Worm (Caenorhabditis elegans) whole organism, L3 larva: ENCODE data around the gene R02D5.8.

Experiments used
- ZK546.5 ChIP-seq: sonication (generic microtip); optimal IDR thresholded peaks from 2 replicates; lab custom pipeline; 2017; ENCODE audit warnings: missing biosample characterization, missing genetic modification characterization
- aly-2 ChIP-seq: fragments of 150-350 bp; optimal IDR thresholded peaks from 2 replicates; lab custom pipeline; 2014; ENCODE audit warnings: missing biosample characterization, missing genetic modification characterization
- ama-1 ChIP-seq: fragments of 150-350 bp; optimal IDR thresholded peaks from 2 replicates; lab custom pipeline; 2018
- ceh-16 ChIP-seq: sonication (generic microtip); optimal IDR thresholded peaks from 2 replicates; lab custom pipeline; 2017; ENCODE audit warnings: missing biosample characterization, missing genetic modification characterization
- ceh-82 ChIP-seq: fragments of 150-350 bp; optimal IDR thresholded peaks from 2 replicates; lab custom pipeline; 2014; ENCODE audit warnings: missing biosample characterization, missing genetic modification characterization
- ceh-9 ChIP-seq: sonication (generic microtip); optimal IDR thresholded peaks from 2 replicates; lab custom pipeline; 2018; ENCODE audit warnings: missing biosample characterization, missing genetic modification characterization
- daf-12 ChIP-seq: fragments of 150-350 bp; optimal IDR thresholded peaks from 2 replicates; lab custom pipeline; 2014; ENCODE audit warnings: missing biosample characterization, missing genetic modification reagents, missing genetic modification characterization
- elt-1 ChIP-seq: fragments of 150-350 bp; optimal IDR thresholded peaks from 2 replicates; lab custom pipeline; 2014; ENCODE audit warnings: missing biosample characterization, missing genetic modification characterization
- elt-3 ChIP-seq, 3 experiments: fragments of 150-350 bp in 1 of 3; sonication (generic microtip) in 2 of 3; optimal IDR thresholded peaks; 2 replicates in 2 of 3; 4 replicates in 1 of 3; lab custom pipeline; 2014 to 2017; ENCODE audit warnings: missing biosample characterization in 3 of 3, missing genetic modification characterization in 3 of 3
- eor-1 ChIP-seq, 2 experiments: fragments of 150-350 bp; optimal IDR thresholded peaks; 2 replicates each; lab custom pipeline; 2014 to 2018; ENCODE audit warnings: missing biosample characterization in 2 of 2, missing genetic modification characterization in 2 of 2
- fkh-10 ChIP-seq: sonication (generic microtip); optimal IDR thresholded peaks from 2 replicates; lab custom pipeline; 2017; ENCODE audit warnings: missing biosample characterization, missing genetic modification reagents, missing genetic modification characterization
- fkh-2 ChIP-seq: fragments of 150-350 bp; optimal IDR thresholded peaks from 2 replicates; lab custom pipeline; 2014; ENCODE audit warnings: missing biosample characterization, missing genetic modification reagents, missing genetic modification characterization
- fos-1 ChIP-seq: fragments of 150-350 bp; optimal IDR thresholded peaks from 2 replicates; lab custom pipeline; 2014; ENCODE audit warnings: missing biosample characterization, missing genetic modification characterization
- hmg-11 ChIP-seq: sonication (generic microtip); optimal IDR thresholded peaks from 2 replicates; lab custom pipeline; 2016; ENCODE audit warnings: missing genetic modification characterization, missing compliant biosample characterization
- lin-15B ChIP-seq: fragments of 150-350 bp; optimal IDR thresholded peaks from 2 replicates; lab custom pipeline; 2014; ENCODE audit warnings: missing biosample characterization, missing genetic modification characterization
- lin-39 ChIP-seq: fragments of 150-350 bp; optimal IDR thresholded peaks from 2 replicates; lab custom pipeline; 2018; ENCODE audit warnings: missing biosample characterization, missing genetic modification reagents, missing genetic modification characterization
- lsy-12 ChIP-seq: sonication (generic microtip); optimal IDR thresholded peaks from 2 replicates; lab custom pipeline; 2016; ENCODE audit warnings: mild to moderate bottlenecking, missing genetic modification characterization, missing compliant biosample characterization
- mdl-1 ChIP-seq: fragments of 150-350 bp; optimal IDR thresholded peaks from 2 replicates; lab custom pipeline; 2014; ENCODE audit warnings: missing biosample characterization, missing genetic modification characterization
- mml-1 ChIP-seq: fragments of 150-350 bp; sonication (generic microtip); optimal IDR thresholded peaks from 3 replicates; lab custom pipeline; 2014; ENCODE audit warnings: missing biosample characterization, missing genetic modification characterization
- nfya-1 ChIP-seq: sonication (generic microtip); optimal IDR thresholded peaks from 2 replicates; lab custom pipeline; 2017; ENCODE audit warnings: missing genetic modification characterization, mild to moderate bottlenecking, missing compliant biosample characterization, antibody characterized with exemption, moderate library complexity; ENCODE audit not compliant: insufficient read depth
- nhr-11 ChIP-seq: fragments of 150-350 bp; optimal IDR thresholded peaks from 2 replicates; lab custom pipeline; 2014; ENCODE audit warnings: missing biosample characterization, missing genetic modification characterization
- nhr-12 ChIP-seq: fragments of 150-350 bp; optimal IDR thresholded peaks from 2 replicates; lab custom pipeline; 2014; ENCODE audit warnings: missing biosample characterization, missing genetic modification characterization
- nhr-23 ChIP-seq: fragments of 150-350 bp; optimal IDR thresholded peaks from 2 replicates; lab custom pipeline; 2014; ENCODE audit warnings: missing biosample characterization, missing genetic modification reagents, missing genetic modification characterization
- nhr-25 ChIP-seq: sonication (generic microtip); optimal IDR thresholded peaks from 2 replicates; lab custom pipeline; 2017; ENCODE audit warnings: missing biosample characterization, missing genetic modification characterization
- nhr-28 ChIP-seq: fragments of 150-350 bp; optimal IDR thresholded peaks from 2 replicates; lab custom pipeline; 2014; ENCODE audit warnings: missing biosample characterization, missing genetic modification characterization
- nhr-43 ChIP-seq: sonication (generic microtip); optimal IDR thresholded peaks from 2 replicates; lab custom pipeline; 2016; ENCODE audit warnings: mild to moderate bottlenecking, missing genetic modification characterization, missing compliant biosample characterization; ENCODE audit not compliant: poor library complexity, severe bottlenecking
- nhr-67 ChIP-seq: fragments of 150-350 bp; optimal IDR thresholded peaks from 2 replicates; lab custom pipeline; 2014; ENCODE audit warnings: missing biosample characterization, missing genetic modification characterization
- nhr-76 ChIP-seq: fragments of 150-350 bp; sonication (generic microtip); optimal IDR thresholded peaks from 5 replicates; lab custom pipeline; 2014; ENCODE audit warnings: missing biosample characterization, missing genetic modification characterization
- nhr-77 ChIP-seq: fragments of 150-350 bp; optimal IDR thresholded peaks from 2 replicates; lab custom pipeline; 2014; ENCODE audit warnings: missing biosample characterization, missing genetic modification characterization
- pha-4 ChIP-seq: fragments of 150-350 bp; optimal IDR thresholded peaks from 2 replicates; lab custom pipeline; 2014; ENCODE audit warnings: missing biosample characterization, missing genetic modification reagents, missing genetic modification characterization
- sea-2 ChIP-seq: fragments of 150-350 bp; sonication (generic microtip); optimal IDR thresholded peaks from 4 replicates; lab custom pipeline; 2014; ENCODE audit warnings: missing biosample characterization, missing genetic modification reagents, missing genetic modification characterization
- skn-1 ChIP-seq: fragments of 150-350 bp; optimal IDR thresholded peaks from 2 replicates; lab custom pipeline; 2014; ENCODE audit warnings: missing biosample characterization, missing genetic modification characterization
- snpc-4 ChIP-seq: fragments of 150-350 bp; optimal IDR thresholded peaks from 2 replicates; lab custom pipeline; 2014; ENCODE audit warnings: missing biosample characterization, missing genetic modification characterization
- tbx-2 ChIP-seq: sonication (generic microtip); optimal IDR thresholded peaks from 2 replicates; lab custom pipeline; 2016; ENCODE audit warnings: mild to moderate bottlenecking, missing genetic modification characterization, missing compliant biosample characterization
- unc-39 ChIP-seq: sonication (generic microtip); optimal IDR thresholded peaks from 4 replicates; lab custom pipeline; 2017; ENCODE audit warnings: missing biosample characterization, missing genetic modification characterization
- unc-62 ChIP-seq: fragments of 150-350 bp; sonication (generic microtip); optimal IDR thresholded peaks from 4 replicates; lab custom pipeline; 2014; ENCODE audit warnings: missing biosample characterization, missing genetic modification reagents, missing genetic modification characterization
- zag-1 ChIP-seq: fragments of 150-350 bp; optimal IDR thresholded peaks from 2 replicates; lab custom pipeline; 2014; ENCODE audit warnings: missing biosample characterization, missing genetic modification characterization
- ztf-11 ChIP-seq: fragments of 150-350 bp; optimal IDR thresholded peaks from 2 replicates; lab custom pipeline; 2014; ENCODE audit warnings: missing biosample characterization, missing genetic modification characterization
- ztf-4 ChIP-seq: fragments of 150-350 bp; optimal IDR thresholded peaks from 2 replicates; lab custom pipeline; 2014; ENCODE audit warnings: missing biosample characterization, missing genetic modification characterization

R02D5.8 gene

DNA sequence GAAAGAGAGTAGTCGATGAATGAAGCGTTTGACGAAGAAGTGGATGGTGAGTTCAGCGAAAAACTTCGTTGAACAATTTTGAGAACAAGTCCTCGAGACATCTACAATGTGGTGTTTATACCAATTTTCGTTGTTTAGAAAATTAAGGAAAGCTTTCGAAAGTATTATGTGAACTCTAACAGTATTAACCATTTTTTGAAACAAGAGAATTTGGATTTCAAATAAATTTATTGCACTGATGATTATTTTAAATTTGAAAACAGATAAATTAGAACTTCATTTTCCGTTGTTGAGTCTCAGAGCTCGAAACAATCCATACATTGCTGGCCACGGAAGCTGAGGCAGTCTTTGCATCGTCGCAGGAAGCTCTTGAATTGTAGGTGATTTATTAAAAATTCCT is 3.3 kb upstream of the R02D5.8 start, which contains the start of gene C53A5.16:
C53A5.16 (minus strand) TSS at position 101 of the 400 bp plus-strand sequence.
- TF ChIP-seq fos-1 (tag; lab: Kevin White, UChicago) = no peak
- TF ChIP-seq nhr-43 (tag; lab: Kevin White, UChicago) = no peak
- TF ChIP-seq mml-1 (tag; lab: Kevin White, UChicago) = no peak
- no peak for TF ChIP-seq hmg-11 (tag; lab: Kevin White, UChicago)
- TF ChIP-seq ztf-11 (tag; lab: Kevin White, UChicago) = no peak
- no peak for TF ChIP-seq ztf-4
- TF ChIP-seq unc-39 (tag; lab: Kevin White, UChicago) = no peak
- TF ChIP-seq fkh-10 (GFP tag; lab: Kevin White, UChicago) = no peak
- TF ChIP-seq nhr-12 (tag; lab: Kevin White, UChicago) = no peak
- no peak for TF ChIP-seq nhr-76
- no peak for TF ChIP-seq nhr-28 (tag; lab: Kevin White, UChicago)
- no peak for TF ChIP-seq nhr-11 (tag; lab: Kevin White, UChicago)

DNA sequence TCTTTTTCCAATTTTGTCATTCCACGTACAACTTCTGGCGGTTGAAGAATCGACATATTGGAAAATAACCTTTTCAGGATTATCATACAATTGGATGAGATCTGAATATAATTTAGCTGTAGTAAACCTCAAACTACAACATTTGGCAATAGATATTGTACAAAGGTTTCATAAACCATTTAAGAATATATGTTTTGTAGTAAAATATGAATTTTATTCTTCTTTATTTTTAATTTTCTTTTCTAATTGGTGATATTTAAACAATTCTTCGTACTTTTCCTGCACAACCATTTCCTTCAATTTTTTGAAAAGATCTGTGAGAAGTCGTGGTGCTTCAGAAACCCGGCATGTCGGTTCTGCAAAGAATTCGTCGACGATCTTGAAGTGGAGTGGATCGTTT is 1.8 kb upstream of the R02D5.8 start, which contains the start of gene C53A5.17:
C53A5.17 (minus strand) TSS at position 101 of the 400 bp plus-strand sequence.
- TF ChIP-seq ama-1 (no peak), elt-1 (tag; lab: Kevin White, UChicago) (no peak), eor-1 (tag; optimal IDR thresholded peaks at IDR 0.05; lab: Kevin White, UChicago) (no peak), nhr-67 (tag; lab: Kevin White, UChicago) (no peak), elt-3 (tag; optimal IDR thresholded peaks at IDR 0.05; lab: Kevin White, UChicago) (no peak), ceh-82 (no peak), daf-12 (tag; lab: Kevin White, UChicago) (no peak), ceh-9 (tag; lab: Kevin White, UChicago) (no peak), unc-62 (GFP tag; lab: Kevin White, UChicago) (no peak), nhr-11 (tag; lab: Kevin White, UChicago) (no peak), sea-2 (GFP tag; lab: Kevin White, UChicago) (no peak), lsy-12 (tag; lab: Kevin White, UChicago) (no peak), fos-1 (tag; lab: Kevin White, UChicago) (no peak), nhr-23 (no peak), tbx-2 (tag; lab: Kevin White, UChicago) (no peak), skn-1 (tag; lab: Kevin White, UChicago) (no peak), nfya-1 (tag; lab: Kevin White, UChicago) (no peak)
- TF ChIP-seq, all 47 proteins: peak for 0

DNA sequence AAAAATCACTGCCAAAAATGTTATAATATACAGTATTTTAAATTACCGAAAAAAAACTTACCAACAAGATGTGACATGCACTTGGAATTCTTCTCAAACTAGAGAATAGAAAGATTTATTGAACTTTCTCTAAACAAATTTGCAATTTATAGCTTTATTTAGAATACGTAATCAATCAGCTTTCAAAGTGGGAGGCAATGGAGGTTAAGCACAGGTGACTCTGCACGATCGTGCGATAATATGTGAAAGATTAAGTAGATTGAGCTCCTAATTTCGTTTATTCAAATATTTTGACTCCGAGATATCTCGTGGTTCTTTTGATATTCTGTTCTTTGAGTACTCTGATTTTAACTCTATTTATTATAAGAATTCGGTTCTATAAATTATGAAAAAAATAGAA is 1.2 kb downstream of the R02D5.8 start, which contains the start of gene R02D5.6:
R02D5.6 (minus strand) TSS at position 101 of the 400 bp plus-strand sequence.
- TF ChIP-seq nhr-67 (tag; lab: Kevin White, UChicago) (no peak), aly-2 (tag; lab: Kevin White, UChicago) (no peak), lin-15B (tag; lab: Kevin White, UChicago) (no peak), tbx-2 (tag; lab: Kevin White, UChicago) (no peak), unc-62 (GFP tag; lab: Kevin White, UChicago) (no peak), ztf-11 (tag; lab: Kevin White, UChicago) (no peak), fos-1 (tag; lab: Kevin White, UChicago) (no peak), lin-39 (tag; lab: Kevin White, UChicago) (no peak), ztf-4 (no peak), lsy-12 (tag; lab: Kevin White, UChicago) (no peak), nhr-12 (tag; lab: Kevin White, UChicago) (no peak), ZK546.5 (tag; lab: Kevin White, UChicago) (no peak), nhr-77 (tag; lab: Kevin White, UChicago) (no peak), ceh-16 (tag; lab: Kevin White, UChicago) (no peak), nhr-11 (tag; lab: Kevin White, UChicago) (no peak), fkh-2 (no peak), nhr-43 (tag; lab: Kevin White, UChicago) (no peak)
- TF ChIP-seq, all 47 proteins: peak for 0

DNA sequence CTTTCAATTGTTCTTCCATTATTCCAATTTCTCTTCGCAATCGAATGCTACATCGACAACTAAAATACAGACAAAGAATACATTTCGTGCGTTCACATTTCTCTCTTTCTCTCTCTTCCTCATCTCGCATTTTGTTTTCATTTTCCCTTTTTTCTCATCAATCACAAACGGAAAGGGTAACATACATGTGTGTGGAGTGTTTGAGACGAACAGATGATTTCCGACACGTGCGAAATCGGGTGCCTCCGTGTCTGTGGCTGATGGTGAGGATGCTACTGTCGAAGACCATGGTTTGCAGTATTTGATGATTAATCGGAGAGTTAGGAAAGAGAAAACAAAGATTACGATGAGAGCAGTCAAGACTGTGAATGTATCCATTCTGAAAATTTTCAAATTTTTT is 8.4 kb downstream of the R02D5.8 start, which contains the start of gene R02D5.9:
R02D5.9 (minus strand) TSS at position 378 of the 400 bp plus-strand sequence.
- TF ChIP-seq nfya-1 (tag; lab: Kevin White, UChicago) (no peak), zag-1 (tag; lab: Kevin White, UChicago) (no peak), tbx-2 (tag; lab: Kevin White, UChicago) (no peak), nhr-28 (tag; lab: Kevin White, UChicago) (no peak), lin-39 (tag; lab: Kevin White, UChicago) (peak; percentile 67), nhr-76 (no peak), skn-1 (tag; lab: Kevin White, UChicago) (no peak), nhr-25 (tag; lab: Kevin White, UChicago) (peak; percentile 89), nhr-11 (tag; lab: Kevin White, UChicago) (no peak), mdl-1 (tag; lab: Kevin White, UChicago) (peak; percentile 24), ceh-82 (no peak), pha-4 (tag; lab: Kevin White, UChicago) (no peak), elt-1 (tag; lab: Kevin White, UChicago) (peak; percentile 15), lin-15B (tag; lab: Kevin White, UChicago) (no peak), fkh-10 (GFP tag; lab: Kevin White, UChicago) (no peak), nhr-77 (tag; lab: Kevin White, UChicago) (no peak), elt-3 (tag; optimal IDR thresholded peaks at IDR 0.05; lab: Kevin White, UChicago) (no peak), snpc-4 (tag; lab: Kevin White, UChicago) (no peak), nhr-23 (peak; percentile 68), mml-1 (tag; lab: Kevin White, UChicago) (no peak), nhr-43 (tag; lab: Kevin White, UChicago) (peak; percentile 50)
